Fruit fly (Drosophila melanogaster) whole organism, embryonic: ENCODE measurements around the gene CG43063.

Experiments
- Adf1 ChIP-seq: fragments of 200-800 bp; sonication (Bioruptor generic); IDR thresholded peaks from 2 replicates; pipeline ENCODE4 v1.3.6; 2022; ENCODE audit warnings: missing biosample characterization, missing genetic modification characterization
- Atf6 ChIP-seq: fragments of 200-800 bp; sonication (Bioruptor generic); IDR thresholded peaks from 2 replicates; pipeline ENCODE4 v1.3.6; 2022; ENCODE audit warnings: missing biosample characterization, missing genetic modification characterization
- Bgb ChIP-seq: fragments of 200-800 bp; sonication (Bioruptor generic); IDR thresholded peaks from 2 replicates; pipeline ENCODE4 v1.3.6; 2022; ENCODE audit warnings: missing biosample characterization, missing genetic modification characterization; ENCODE audit not compliant: partially characterized antibody
- CG1024 ChIP-seq: fragments of 200-800 bp; sonication (Bioruptor generic); IDR thresholded peaks from 2 replicates; pipeline ENCODE4 v1.3.6; 2022; ENCODE audit warnings: missing biosample characterization, missing genetic modification characterization
- CG11695 ChIP-seq: fragments of 200-800 bp; sonication (Bioruptor generic); IDR thresholded peaks from 3 replicates; pipeline ENCODE4 v1.3.6; 2022; ENCODE audit warnings: missing biosample characterization, missing genetic modification characterization
- CG1233 ChIP-seq: fragments of 200-800 bp; sonication (Bioruptor generic); optimal IDR thresholded peaks from 4 replicates; lab custom pipeline; 2018; ENCODE audit warnings: missing biosample characterization, mild to moderate bottlenecking, missing genetic modification characterization
- CG12942 ChIP-seq: fragments of 200-800 bp; sonication (Bioruptor generic); optimal IDR thresholded peaks from 3 replicates; lab custom pipeline; 2016; ENCODE audit warnings: missing biosample characterization, missing genetic modification characterization
- CG15011 ChIP-seq: fragments of 200-800 bp; sonication (Bioruptor generic); optimal IDR thresholded peaks from 3 replicates; lab custom pipeline; 2018; ENCODE audit warnings: missing biosample characterization, mild to moderate bottlenecking, missing genetic modification characterization
- CG15479 ChIP-seq: fragments of 200-800 bp; sonication (Bioruptor generic); optimal IDR thresholded peaks from 3 replicates; lab custom pipeline; 2019; ENCODE audit warnings: missing biosample characterization, mild to moderate bottlenecking, missing genetic modification characterization, moderate library complexity
- CG15696 ChIP-seq: fragments of 200-800 bp; sonication (Bioruptor generic); optimal IDR thresholded peaks from 2 replicates; lab custom pipeline; 2019; ENCODE audit warnings: missing biosample characterization, mild to moderate bottlenecking, missing genetic modification characterization, moderate library complexity
- CG18476 ChIP-seq: fragments of 200-800 bp; sonication (Bioruptor generic); optimal IDR thresholded peaks from 2 replicates; lab custom pipeline; 2016; ENCODE audit warnings: missing biosample characterization, mild to moderate bottlenecking, missing genetic modification characterization
- CG18599 ChIP-seq: fragments of 200-800 bp; sonication (Bioruptor generic); optimal IDR thresholded peaks from 3 replicates; lab custom pipeline; 2017; ENCODE audit warnings: missing biosample characterization, missing genetic modification characterization, mild to moderate bottlenecking, moderate library complexity, missing genetic modification reagents
- CG32532 ChIP-seq: fragments of 200-800 bp; sonication (Bioruptor generic); IDR thresholded peaks from 2 replicates; pipeline ENCODE4 v1.3.6; 2022; ENCODE audit warnings: missing biosample characterization, missing genetic modification characterization
- CG3407 ChIP-seq: fragments of 200-800 bp; sonication (Bioruptor generic); optimal IDR thresholded peaks from 2 replicates; lab custom pipeline; 2018; ENCODE audit warnings: missing biosample characterization, mild to moderate bottlenecking, missing genetic modification characterization
- CG6175 ChIP-seq: fragments of 200-800 bp; sonication (Bioruptor generic); IDR thresholded peaks from 3 replicates; pipeline ENCODE4 v1.3.6; 2022; ENCODE audit warnings: missing biosample characterization, missing genetic modification characterization
- CG6272 ChIP-seq: fragments of 200-800 bp; sonication (Bioruptor generic); IDR thresholded peaks from 2 replicates; pipeline ENCODE4 v1.3.6; 2022; ENCODE audit warnings: missing biosample characterization, missing genetic modification characterization
- CG6689 ChIP-seq: fragments of 200-800 bp; sonication (Bioruptor generic); IDR thresholded peaks from 2 replicates; pipeline ENCODE4 v1.3.6; 2022; ENCODE audit warnings: missing biosample characterization, missing genetic modification characterization
- CG9817 ChIP-seq: fragments of 200-800 bp; sonication (Bioruptor generic); optimal IDR thresholded peaks from 2 replicates; lab custom pipeline; 2018; ENCODE audit warnings: missing biosample characterization, mild to moderate bottlenecking, missing genetic modification characterization, moderate library complexity
- CkIIα-i1 ChIP-seq: fragments of 200-800 bp; sonication (Bioruptor generic); IDR thresholded peaks from 2 replicates; pipeline ENCODE4 v1.3.6; 2022; ENCODE audit warnings: missing biosample characterization, missing genetic modification characterization
- Dfd ChIP-seq, 2 experiments: fragments of >200 bp; optimal IDR thresholded peaks; 2 replicates each; lab custom pipeline; 2017; ENCODE audit warnings: missing biosample characterization in 2 of 2, missing genetic modification characterization in 2 of 2
- E2f2 ChIP-seq: fragments of 200-800 bp; sonication (Bioruptor generic); IDR thresholded peaks from 2 replicates; pipeline ENCODE4 v1.3.6; 2022; ENCODE audit warnings: missing biosample characterization, missing genetic modification characterization
- Fer1 ChIP-seq: fragments of 200-800 bp; sonication (Bioruptor generic); optimal IDR thresholded peaks from 2 replicates; lab custom pipeline; 2017; ENCODE audit warnings: missing biosample characterization, mild to moderate bottlenecking, missing genetic modification characterization
- GATAe ChIP-seq: fragments of 200-800 bp; sonication (Bioruptor generic); conservative IDR thresholded peaks from 2 replicates; pipeline ENCODE4 v1.3.6; 2022; ENCODE audit warnings: missing biosample characterization, missing genetic modification characterization
- HLH4C ChIP-seq: fragments of 200-800 bp; sonication (Bioruptor generic); IDR thresholded peaks from 3 replicates; pipeline ENCODE4 v1.3.6; 2022; ENCODE audit warnings: missing biosample characterization, missing genetic modification characterization; ENCODE audit not compliant: partially characterized antibody
- Hr39 ChIP-seq: fragments of >200 bp; optimal IDR thresholded peaks from 2 replicates; lab custom pipeline; 2017
- Lpt ChIP-seq: fragments of >200 bp; optimal IDR thresholded peaks from 2 replicates; lab custom pipeline; 2018; ENCODE audit warnings: missing biosample characterization, missing genetic modification characterization
- Myb ChIP-seq: fragments of 200-800 bp; sonication (Bioruptor generic); optimal IDR thresholded peaks from 2 replicates; lab custom pipeline; 2016; ENCODE audit warnings: missing biosample characterization, missing genetic modification characterization
- Nf-YB ChIP-seq: fragments of 200-800 bp; sonication (Bioruptor generic); optimal IDR thresholded peaks from 3 replicates; lab custom pipeline; 2019; ENCODE audit warnings: missing biosample characterization, mild to moderate bottlenecking, missing genetic modification characterization, moderate library complexity
- NfI ChIP-seq: fragments of 200-800 bp; sonication (Bioruptor generic); optimal IDR thresholded peaks from 3 replicates; lab custom pipeline; 2018; ENCODE audit warnings: missing biosample characterization, mild to moderate bottlenecking, missing genetic modification characterization, moderate library complexity
- PHDP ChIP-seq: fragments of 200-800 bp; sonication (Bioruptor generic); optimal IDR thresholded peaks from 3 replicates; lab custom pipeline; 2018; ENCODE audit warnings: missing biosample characterization, mild to moderate bottlenecking, missing genetic modification characterization, moderate library complexity
- Sox102F ChIP-seq: fragments of 200-800 bp; sonication (Bioruptor generic); optimal IDR thresholded peaks from 2 replicates; lab custom pipeline; 2018; ENCODE audit warnings: missing biosample characterization, mild to moderate bottlenecking, missing genetic modification characterization, moderate library complexity
- Ssrp ChIP-seq: fragments of 200-800 bp; sonication (Bioruptor generic); optimal IDR thresholded peaks from 2 replicates; lab custom pipeline; 2018; ENCODE audit warnings: missing biosample characterization, mild to moderate bottlenecking, missing genetic modification characterization, moderate library complexity
- TFAM ChIP-seq: fragments of 200-800 bp; sonication (Bioruptor generic); optimal IDR thresholded peaks from 2 replicates; lab custom pipeline; 2017; ENCODE audit warnings: missing biosample characterization, missing genetic modification characterization, inconsistent platforms
- aop ChIP-seq: fragments of 200-800 bp; sonication (Bioruptor generic); IDR thresholded peaks from 2 replicates; pipeline ENCODE4 v1.3.6; 2022; ENCODE audit warnings: missing biosample characterization, missing genetic modification characterization
- bsh ChIP-seq, 2 experiments: fragments of 200-800 bp; sonication (Bioruptor generic); optimal IDR thresholded peaks; 2 replicates each; lab custom pipeline; 2017 to 2018; ENCODE audit warnings: mild to moderate bottlenecking in 2 of 2, missing biosample characterization in 2 of 2, missing genetic modification characterization in 2 of 2, moderate library complexity in 1 of 2
- cas ChIP-seq: fragments of 200-800 bp; sonication (Bioruptor generic); IDR thresholded peaks from 2 replicates; pipeline ENCODE4 v1.3.6; 2022; ENCODE audit warnings: missing biosample characterization, missing genetic modification characterization
- cato ChIP-seq: fragments of 200-800 bp; sonication (Bioruptor generic); optimal IDR thresholded peaks from 2 replicates; lab custom pipeline; 2016; ENCODE audit warnings: missing biosample characterization, missing genetic modification characterization, borderline replicate concordance
- cg ChIP-seq: fragments of 200-800 bp; sonication (Bioruptor generic); optimal IDR thresholded peaks from 3 replicates; lab custom pipeline; 2019; ENCODE audit warnings: missing biosample characterization, mild to moderate bottlenecking, missing genetic modification characterization, moderate library complexity
- cwo ChIP-seq: fragments of 200-800 bp; sonication (Bioruptor generic); optimal IDR thresholded peaks from 3 replicates; lab custom pipeline; 2017; ENCODE audit warnings: missing biosample characterization, missing genetic modification characterization, mild to moderate bottlenecking, moderate library complexity, missing genetic modification reagents
- ems ChIP-seq: fragments of 200-800 bp; sonication (Bioruptor generic); optimal IDR thresholded peaks from 3 replicates; lab custom pipeline; 2016; ENCODE audit warnings: missing biosample characterization, missing genetic modification characterization
- fd96Cb ChIP-seq: fragments of 200-800 bp; sonication (Bioruptor generic); optimal IDR thresholded peaks from 2 replicates; lab custom pipeline; 2018; ENCODE audit warnings: missing biosample characterization, mild to moderate bottlenecking, missing genetic modification characterization, moderate library complexity
- gsb-n ChIP-seq: fragments of 200-800 bp; sonication (Bioruptor generic); optimal IDR thresholded peaks from 3 replicates; lab custom pipeline; 2018; ENCODE audit warnings: missing biosample characterization, mild to moderate bottlenecking, missing genetic modification characterization
- hb ChIP-seq: fragments of 200-800 bp; sonication (Bioruptor generic); IDR thresholded peaks from 3 replicates; pipeline ENCODE4 v1.3.6; 2022; ENCODE audit warnings: missing biosample characterization, missing genetic modification characterization; ENCODE audit not compliant: partially characterized antibody
- hbn ChIP-seq: fragments of 200-800 bp; sonication (Bioruptor generic); IDR thresholded peaks from 2 replicates; pipeline ENCODE4 v1.3.6; 2022; ENCODE audit warnings: missing biosample characterization, missing genetic modification characterization; ENCODE audit not compliant: partially characterized antibody
- lov ChIP-seq, 2 experiments: fragments of 200-800 bp in 1 of 2; fragments of >200 bp in 1 of 2; sonication (Bioruptor generic) in 1 of 2; IDR thresholded peaks in 1 of 2; optimal IDR thresholded peaks in 1 of 2; 2 replicates in 1 of 2; 3 replicates in 1 of 2; pipeline versions ENCODE4 v1.3.6 to Lab custom; 2017 to 2022; ENCODE audit warnings: missing biosample characterization in 1 of 2, missing genetic modification characterization in 1 of 2
- pho ChIP-seq: fragments of 200-800 bp; sonication (Bioruptor generic); optimal IDR thresholded peaks from 2 replicates; lab custom pipeline; 2016; ENCODE audit warnings: missing biosample characterization, missing genetic modification characterization
- pnt ChIP-seq: fragments of 200-800 bp; sonication (Bioruptor generic); optimal IDR thresholded peaks from 3 replicates; lab custom pipeline; 2016; ENCODE audit warnings: missing biosample characterization, missing genetic modification characterization
- sens ChIP-seq: fragments of 200-800 bp; sonication (Bioruptor generic); peaks from one replicate; lab custom pipeline; 2016; ENCODE audit warnings: missing biosample characterization, missing genetic modification characterization
- sob ChIP-seq: fragments of 200-800 bp; sonication (Bioruptor generic); IDR thresholded peaks from 2 replicates; pipeline ENCODE4 v1.3.6; 2022; ENCODE audit warnings: missing biosample characterization, missing genetic modification characterization
- toy ChIP-seq: fragments of 200-800 bp; sonication (Bioruptor generic); IDR thresholded peaks from 2 replicates; pipeline ENCODE4 v1.3.6; 2022; ENCODE audit warnings: missing biosample characterization, missing genetic modification characterization
- unc-4 ChIP-seq: fragments of 200-800 bp; sonication (Bioruptor generic); IDR thresholded peaks from 2 replicates; pipeline ENCODE4 v1.3.6; 2022; ENCODE audit warnings: missing biosample characterization, missing genetic modification characterization; ENCODE audit not compliant: partially characterized antibody

The CG43063 gene

dm6 chr3R:13078263-13078662, 7.8 kb upstream of the CG43063 start (continued):
- no peak for TF ChIP-seq lov (optimal IDR thresholded peaks at IDR 0.05; lab: Kevin White, UChicago)
- no peak for TF ChIP-seq lov (GFP tag; IDR thresholded peaks at IDR 0.05; lab: Robert Waterston, UW)
- TF ChIP-seq CG6689 (GFP tag; lab: Robert Waterston, UW): no peak
- no peak for TF ChIP-seq Nf-YB (GFP tag; lab: Kevin White, UChicago)
- no peak for TF ChIP-seq CG15479 (GFP tag; lab: Kevin White, UChicago)
- TF ChIP-seq bsh (GFP tag; optimal IDR thresholded peaks at IDR 0.05; lab: Kevin White, UChicago): peak in 1 of 2 experiments; percentile 20
- no peak for TF ChIP-seq CG18476 (GFP tag; lab: Kevin White, UChicago)
- TF ChIP-seq GATAe (GFP tag; lab: Robert Waterston, UW): no peak
- TF ChIP-seq CG15011 (GFP tag; lab: Kevin White, UChicago): no peak
- TF ChIP-seq CG6272 (GFP tag; lab: Robert Waterston, UW): no peak
- no peak for TF ChIP-seq CG6175 (GFP tag; lab: Robert Waterston, UW)
- TF ChIP-seq Ssrp (tag; lab: Kevin White, UChicago): no peak
- no peak for TF ChIP-seq Hr39 (lab: Kevin White, UChicago)
- TF ChIP-seq CG3407: no peak
- no peak for TF ChIP-seq cg
- TF ChIP-seq CG12942 (GFP tag; lab: Kevin White, UChicago): no peak
- no peak for TF ChIP-seq toy (GFP tag; lab: Robert Waterston, UW)
- no peak for TF ChIP-seq Dfd (GFP tag; optimal IDR thresholded peaks at IDR 0.05; lab: Kevin White, UChicago)
- no peak for TF ChIP-seq cwo (GFP tag; lab: Kevin White, UChicago)
- TF ChIP-seq CG1233 (GFP tag; lab: Kevin White, UChicago): no peak
- TF ChIP-seq HLH4C (GFP tag; lab: Robert Waterston, UW): no peak; the same call in 2 of the 3 replicates
- TF ChIP-seq CG18599 (GFP tag; lab: Kevin White, UChicago): no peak
- TF ChIP-seq cas (GFP tag; lab: Robert Waterston, UW): no peak
- no peak for TF ChIP-seq Adf1
- TF ChIP-seq hbn (GFP tag; lab: Robert Waterston, UW): no peak
- TF ChIP-seq E2f2 (GFP tag; lab: Robert Waterston, UW): peak; percentile 78
- TF ChIP-seq CkIIα-i1 (GFP tag; lab: Robert Waterston, UW): no peak
- no peak for TF ChIP-seq hb (GFP tag; lab: Robert Waterston, UW)
- no peak for TF ChIP-seq CG11695 (GFP tag; lab: Robert Waterston, UW)
- no peak for TF ChIP-seq NfI (GFP tag; lab: Kevin White, UChicago)
- TF ChIP-seq cato (GFP tag; lab: Kevin White, UChicago): no peak
- no peak for TF ChIP-seq Fer1
- peak; percentile 90 for TF ChIP-seq Myb (GFP tag; lab: Kevin White, UChicago)
- TF ChIP-seq CG1024 (GFP tag; lab: Robert Waterston, UW): no peak
- TF ChIP-seq sob (GFP tag; lab: Robert Waterston, UW): peak; percentile 39; the same call in 1 of the 2 replicates
- no peak for TF ChIP-seq TFAM (GFP tag; lab: Kevin White, UChicago)
- TF ChIP-seq Sox102F: peak; percentile 30
- peak; percentile 85 for TF ChIP-seq sens (GFP tag; lab: Kevin White, UChicago)
- TF ChIP-seq CG32532 (GFP tag; lab: Robert Waterston, UW): peak; percentile 67
- peak; percentile 40 for TF ChIP-seq PHDP (tag; lab: Kevin White, UChicago)
- no peak for TF ChIP-seq unc-4
- no peak for TF ChIP-seq Atf6 (GFP tag; lab: Robert Waterston, UW)
- TF ChIP-seq Bgb (GFP tag; lab: Robert Waterston, UW): peak; percentile 79
- no peak for TF ChIP-seq aop
- TF ChIP-seq gsb-n (tag; lab: Kevin White, UChicago): peak; percentile 24
- TF ChIP-seq CG9817 (tag; lab: Kevin White, UChicago): peak; percentile 38
- no peak for TF ChIP-seq fd96Cb
- TF ChIP-seq ems (GFP tag; lab: Kevin White, UChicago): no peak
- TF ChIP-seq Lpt (GFP tag; lab: Kevin White, UChicago): no peak
- peak; percentile 44 for TF ChIP-seq CG15696
- peak; percentile 18 for TF ChIP-seq pho (GFP tag; lab: Kevin White, UChicago)
- TF ChIP-seq pnt (GFP tag; lab: Kevin White, UChicago): peak; percentile 17
